Worm (Caenorhabditis elegans) whole organism, L3 larva: ENCODE data around the gene Y46D2A.3.

Experiments used
- R02D3.7 ChIP-seq: fragments of 150-350 bp; optimal IDR thresholded peaks from 2 replicates; lab custom pipeline; 2014; ENCODE audit warnings: missing biosample characterization, missing genetic modification characterization
- ZK546.5 ChIP-seq: sonication (generic microtip); optimal IDR thresholded peaks from 2 replicates; lab custom pipeline; 2017; ENCODE audit warnings: missing biosample characterization, missing genetic modification characterization
- aly-2 ChIP-seq: fragments of 150-350 bp; optimal IDR thresholded peaks from 2 replicates; lab custom pipeline; 2014; ENCODE audit warnings: missing biosample characterization, missing genetic modification characterization
- ama-1 ChIP-seq: fragments of 150-350 bp; optimal IDR thresholded peaks from 2 replicates; lab custom pipeline; 2018
- ceh-16 ChIP-seq: sonication (generic microtip); optimal IDR thresholded peaks from 2 replicates; lab custom pipeline; 2017; ENCODE audit warnings: missing biosample characterization, missing genetic modification characterization
- ceh-28 ChIP-seq: fragments of 150-350 bp; optimal IDR thresholded peaks from 2 replicates; lab custom pipeline; 2014; ENCODE audit warnings: missing biosample characterization, missing genetic modification reagents, missing genetic modification characterization
- ceh-82 ChIP-seq: fragments of 150-350 bp; optimal IDR thresholded peaks from 2 replicates; lab custom pipeline; 2014; ENCODE audit warnings: missing biosample characterization, missing genetic modification characterization
- daf-12 ChIP-seq: fragments of 150-350 bp; optimal IDR thresholded peaks from 2 replicates; lab custom pipeline; 2014; ENCODE audit warnings: missing biosample characterization, missing genetic modification reagents, missing genetic modification characterization
- egl-27 ChIP-seq: sonication (generic microtip); optimal IDR thresholded peaks from 4 replicates; lab custom pipeline; 2017; ENCODE audit warnings: missing biosample characterization, missing genetic modification reagents, missing genetic modification characterization
- egl-5 ChIP-seq: fragments of 150-350 bp; optimal IDR thresholded peaks from 2 replicates; lab custom pipeline; 2017; ENCODE audit warnings: missing biosample characterization, missing genetic modification reagents, missing genetic modification characterization, inconsistent platforms
- elt-2 ChIP-seq: sonication (generic microtip); optimal IDR thresholded peaks from 2 replicates; lab custom pipeline; 2016; ENCODE audit warnings: missing genetic modification reagents, mild to moderate bottlenecking, missing genetic modification characterization, missing compliant biosample characterization
- eor-1 ChIP-seq, 2 experiments: fragments of 150-350 bp; optimal IDR thresholded peaks; 2 replicates each; lab custom pipeline; 2014 to 2018; ENCODE audit warnings: missing biosample characterization in 2 of 2, missing genetic modification characterization in 2 of 2
- fos-1 ChIP-seq: fragments of 150-350 bp; optimal IDR thresholded peaks from 2 replicates; lab custom pipeline; 2014; ENCODE audit warnings: missing biosample characterization, missing genetic modification characterization
- hmg-11 ChIP-seq: sonication (generic microtip); optimal IDR thresholded peaks from 2 replicates; lab custom pipeline; 2016; ENCODE audit warnings: missing genetic modification characterization, missing compliant biosample characterization
- jun-1 ChIP-seq: fragments of 150-350 bp; optimal IDR thresholded peaks from 2 replicates; lab custom pipeline; 2014; ENCODE audit warnings: missing biosample characterization, missing genetic modification reagents, missing genetic modification characterization
- lin-39 ChIP-seq: fragments of 150-350 bp; optimal IDR thresholded peaks from 2 replicates; lab custom pipeline; 2018; ENCODE audit warnings: missing biosample characterization, missing genetic modification reagents, missing genetic modification characterization
- lsy-12 ChIP-seq: sonication (generic microtip); optimal IDR thresholded peaks from 2 replicates; lab custom pipeline; 2016; ENCODE audit warnings: mild to moderate bottlenecking, missing genetic modification characterization, missing compliant biosample characterization
- mdl-1 ChIP-seq: fragments of 150-350 bp; optimal IDR thresholded peaks from 2 replicates; lab custom pipeline; 2014; ENCODE audit warnings: missing biosample characterization, missing genetic modification characterization
- mml-1 ChIP-seq: fragments of 150-350 bp; sonication (generic microtip); optimal IDR thresholded peaks from 3 replicates; lab custom pipeline; 2014; ENCODE audit warnings: missing biosample characterization, missing genetic modification characterization
- nfya-1 ChIP-seq: sonication (generic microtip); optimal IDR thresholded peaks from 2 replicates; lab custom pipeline; 2017; ENCODE audit warnings: missing genetic modification characterization, mild to moderate bottlenecking, missing compliant biosample characterization, antibody characterized with exemption, moderate library complexity; ENCODE audit not compliant: insufficient read depth
- nhr-11 ChIP-seq: fragments of 150-350 bp; optimal IDR thresholded peaks from 2 replicates; lab custom pipeline; 2014; ENCODE audit warnings: missing biosample characterization, missing genetic modification characterization
- nhr-12 ChIP-seq: fragments of 150-350 bp; optimal IDR thresholded peaks from 2 replicates; lab custom pipeline; 2014; ENCODE audit warnings: missing biosample characterization, missing genetic modification characterization
- nhr-28 ChIP-seq: fragments of 150-350 bp; optimal IDR thresholded peaks from 2 replicates; lab custom pipeline; 2014; ENCODE audit warnings: missing biosample characterization, missing genetic modification characterization
- nhr-67 ChIP-seq: fragments of 150-350 bp; optimal IDR thresholded peaks from 2 replicates; lab custom pipeline; 2014; ENCODE audit warnings: missing biosample characterization, missing genetic modification characterization
- nhr-76 ChIP-seq: fragments of 150-350 bp; sonication (generic microtip); optimal IDR thresholded peaks from 5 replicates; lab custom pipeline; 2014; ENCODE audit warnings: missing biosample characterization, missing genetic modification characterization
- nhr-77 ChIP-seq: fragments of 150-350 bp; optimal IDR thresholded peaks from 2 replicates; lab custom pipeline; 2014; ENCODE audit warnings: missing biosample characterization, missing genetic modification characterization
- pha-4 ChIP-seq: fragments of 150-350 bp; optimal IDR thresholded peaks from 2 replicates; lab custom pipeline; 2014; ENCODE audit warnings: missing biosample characterization, missing genetic modification reagents, missing genetic modification characterization
- pqm-1 ChIP-seq: fragments of 150-350 bp; optimal IDR thresholded peaks from 2 replicates; lab custom pipeline; 2017; ENCODE audit warnings: missing biosample characterization, missing genetic modification characterization, inconsistent platforms
- snpc-4 ChIP-seq: fragments of 150-350 bp; optimal IDR thresholded peaks from 2 replicates; lab custom pipeline; 2014; ENCODE audit warnings: missing biosample characterization, missing genetic modification characterization
- tbx-2 ChIP-seq: sonication (generic microtip); optimal IDR thresholded peaks from 2 replicates; lab custom pipeline; 2016; ENCODE audit warnings: mild to moderate bottlenecking, missing genetic modification characterization, missing compliant biosample characterization
- unc-39 ChIP-seq: sonication (generic microtip); optimal IDR thresholded peaks from 4 replicates; lab custom pipeline; 2017; ENCODE audit warnings: missing biosample characterization, missing genetic modification characterization
- unc-62 ChIP-seq: fragments of 150-350 bp; sonication (generic microtip); optimal IDR thresholded peaks from 4 replicates; lab custom pipeline; 2014; ENCODE audit warnings: missing biosample characterization, missing genetic modification reagents, missing genetic modification characterization
- zag-1 ChIP-seq: fragments of 150-350 bp; optimal IDR thresholded peaks from 2 replicates; lab custom pipeline; 2014; ENCODE audit warnings: missing biosample characterization, missing genetic modification characterization
- ztf-11 ChIP-seq: fragments of 150-350 bp; optimal IDR thresholded peaks from 2 replicates; lab custom pipeline; 2014; ENCODE audit warnings: missing biosample characterization, missing genetic modification characterization

Y46D2A.3 gene

ce11 chrII:3313442-3313841, 13.6 kb downstream of the Y46D2A.3 start, which contains the start of gene F39E9.6:
Gene F39E9.6 (minus strand): TSS chrII:3313542.
- TF ChIP-seq ZK546.5 = no peak
- TF ChIP-seq eor-1 (tag; optimal IDR thresholded peaks at IDR 0.05; lab: Kevin White, UChicago) = no peak
- no peak for TF ChIP-seq nhr-77 (tag; lab: Kevin White, UChicago)
- no peak for TF ChIP-seq snpc-4 (tag; lab: Kevin White, UChicago)
- TF ChIP-seq mml-1 (tag; lab: Kevin White, UChicago) = no peak
- no peak for TF ChIP-seq ama-1 (lab: Kevin White, UChicago)
- TF ChIP-seq nhr-12 (tag; lab: Kevin White, UChicago) = no peak
- no peak for TF ChIP-seq elt-2 (tag; lab: Kevin White, UChicago)
- no peak for TF ChIP-seq lsy-12 (tag; lab: Kevin White, UChicago)
- no peak for TF ChIP-seq zag-1 (tag; lab: Kevin White, UChicago)
- no peak for TF ChIP-seq ztf-11

- TF ChIP-seq elt-2 (tag; lab: Kevin White, UChicago) = peak; percentile 46
- TF ChIP-seq pha-4 (tag; lab: Kevin White, UChicago) = no peak
These were observed 15.9 kb downstream of the Y46D2A.3 start for ce11 chrII:3310957-3311657.

DNA sequence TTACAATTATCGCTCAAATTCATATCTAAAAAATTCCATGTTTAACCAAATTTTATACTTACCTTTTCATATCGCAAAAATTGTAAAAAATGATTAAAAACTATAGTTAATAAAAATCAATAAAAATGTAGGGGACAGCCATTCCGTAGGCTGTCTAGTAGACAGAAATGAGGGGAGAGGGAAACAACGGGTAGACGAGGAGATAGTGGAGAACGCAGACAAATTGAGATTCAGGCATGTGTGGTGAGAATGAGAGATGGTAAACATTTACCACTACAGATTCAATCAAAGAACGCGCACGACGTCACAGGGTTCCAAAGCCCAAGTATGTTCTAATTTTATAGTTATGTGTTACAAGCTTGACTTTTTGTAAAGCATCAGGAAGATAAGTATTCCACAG, 23.4 kb downstream of the Y46D2A.3 start:
- TF ChIP-seq unc-39 (tag; lab: Kevin White, UChicago) = no peak
- no peak for TF ChIP-seq pqm-1 (tag; lab: Kevin White, UChicago)
- peak; percentile 30 for TF ChIP-seq elt-2 (tag; lab: Kevin White, UChicago)
- no peak for TF ChIP-seq tbx-2 (tag; lab: Kevin White, UChicago)
- no peak for TF ChIP-seq unc-62
- peak; percentile 45 for TF ChIP-seq pha-4 (tag; lab: Kevin White, UChicago)
- no peak for TF ChIP-seq egl-5 (tag; lab: Kevin White, UChicago)
- TF ChIP-seq ZK546.5 = no peak
- TF ChIP-seq mdl-1 (tag; lab: Kevin White, UChicago) = no peak
- no peak for TF ChIP-seq nhr-67 (tag; lab: Kevin White, UChicago)
- no peak for TF ChIP-seq daf-12
- no peak for TF ChIP-seq ceh-82 (tag; lab: Kevin White, UChicago)
- no peak for TF ChIP-seq jun-1
- no peak for TF ChIP-seq fos-1 (tag; lab: Kevin White, UChicago)
- TF ChIP-seq aly-2 (tag; lab: Kevin White, UChicago) = no peak
- peak; percentile 37 for TF ChIP-seq ceh-28 (tag; lab: Kevin White, UChicago)

DNA sequence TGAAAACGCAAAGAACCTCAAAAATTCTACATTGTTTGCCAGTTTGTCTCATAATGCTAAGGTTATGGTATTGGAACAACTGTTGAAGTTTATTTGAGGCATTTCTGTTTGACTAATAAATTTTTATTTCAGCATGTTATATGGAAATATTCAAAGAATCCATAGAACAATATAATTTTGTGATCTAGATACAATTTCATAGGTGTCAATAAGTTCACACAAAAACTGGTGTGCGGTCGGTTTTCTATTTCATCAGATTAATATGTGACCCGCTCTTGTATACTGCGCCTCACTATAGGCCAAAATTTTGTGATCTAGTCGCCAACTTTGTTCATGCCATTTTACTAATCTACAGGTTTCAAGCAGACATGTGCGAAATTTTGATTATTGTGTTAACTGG, 27.5 kb downstream of the Y46D2A.3 start, which contains the start of gene btb-22:
Gene btb-22 (plus strand): TSS at position 301 of the 400 bp plus-strand sequence.
- TF ChIP-seq unc-39 (tag; lab: Kevin White, UChicago) (no peak), egl-5 (tag; lab: Kevin White, UChicago) (no peak), hmg-11 (tag; lab: Kevin White, UChicago) (no peak), nfya-1 (no peak), mdl-1 (tag; lab: Kevin White, UChicago) (no peak), egl-27 (tag; lab: Kevin White, UChicago) (no peak), nhr-67 (tag; lab: Kevin White, UChicago) (no peak), mml-1 (tag; lab: Kevin White, UChicago) (no peak), ceh-16 (tag; lab: Kevin White, UChicago) (no peak), snpc-4 (tag; lab: Kevin White, UChicago) (no peak), zag-1 (tag; lab: Kevin White, UChicago) (no peak), lin-39 (tag; lab: Kevin White, UChicago) (no peak), nhr-11 (no peak), daf-12 (no peak), R02D3.7 (no peak)

- no peak for TF ChIP-seq nhr-76 (tag; lab: Kevin White, UChicago)
- TF ChIP-seq ceh-82 (tag; lab: Kevin White, UChicago) = no peak
- TF ChIP-seq eor-1 (tag; optimal IDR thresholded peaks at IDR 0.05; lab: Kevin White, UChicago) = no peak
- TF ChIP-seq nhr-28 (tag; lab: Kevin White, UChicago) = no peak
- TF ChIP-seq R02D3.7 = no peak
- TF ChIP-seq pha-4 (tag; lab: Kevin White, UChicago) = no peak
These were observed 29.1 kb downstream of the Y46D2A.3 start, which contains the start of gene btb-18 for ce11 chrII:3297914-3298313. Gene btb-18 (plus strand): TSS chrII:3298214.
